Worm (Caenorhabditis elegans) whole organism, L1 larva: ENCODE data around the gene srd-2.

Source experiments
- C04F5.9 ChIP-seq: sonication (generic microtip); optimal IDR thresholded peaks from 2 replicates; lab custom pipeline; 2016; ENCODE audit warnings: missing genetic modification characterization, missing compliant biosample characterization
- C16A3.4 ChIP-seq: fragments of 150-350 bp; optimal IDR thresholded peaks from 2 replicates; lab custom pipeline; 2014; ENCODE audit warnings: missing biosample characterization, missing genetic modification characterization
- F16B12.6 ChIP-seq: fragments of 150-350 bp; optimal IDR thresholded peaks from 2 replicates; lab custom pipeline; 2014; ENCODE audit warnings: missing biosample characterization, missing genetic modification characterization
- Y116A8C.19 ChIP-seq: sonication (generic microtip); optimal IDR thresholded peaks from 2 replicates; lab custom pipeline; 2016; ENCODE audit warnings: missing compliant biosample characterization, missing genetic modification characterization, borderline replicate concordance
- aha-1 ChIP-seq: fragments of 150-350 bp; optimal IDR thresholded peaks from 2 replicates; lab custom pipeline; 2014; ENCODE audit warnings: missing biosample characterization, missing genetic modification characterization
- blmp-1 ChIP-seq: fragments of 150-350 bp; optimal IDR thresholded peaks from 2 replicates; lab custom pipeline; 2014; ENCODE audit warnings: missing biosample characterization, missing genetic modification characterization
- ceh-63 ChIP-seq: fragments of 200-800 bp; sonication (Bioruptor generic); optimal IDR thresholded peaks from 2 replicates; lab custom pipeline; 2018; ENCODE audit warnings: mild to moderate bottlenecking, missing genetic modification characterization, missing compliant biosample characterization
- ceh-82 ChIP-seq, 3 experiments: fragments of 150-350 bp in 1 of 3; sonication (generic microtip) in 2 of 3; optimal IDR thresholded peaks; 2 replicates each; lab custom pipeline; 2014 to 2017; ENCODE audit warnings: missing biosample characterization in 3 of 3, missing genetic modification characterization in 3 of 3
- ceh-90 ChIP-seq: sonication (generic microtip); optimal IDR thresholded peaks from 2 replicates; lab custom pipeline; 2016; ENCODE audit warnings: missing genetic modification characterization, missing compliant biosample characterization
- dpl-1 ChIP-seq, 3 experiments: fragments of 150-350 bp in 2 of 3; sonication (generic microtip) in 1 of 3; optimal IDR thresholded peaks; 2 replicates each; lab custom pipeline; 2014 to 2017; ENCODE audit warnings: missing biosample characterization in 3 of 3, missing genetic modification characterization in 3 of 3, missing genetic modification reagents in 3 of 3
- dsc-1 ChIP-seq: sonication (generic microtip); optimal IDR thresholded peaks from 2 replicates; lab custom pipeline; 2016; ENCODE audit warnings: mild to moderate bottlenecking, missing genetic modification characterization, missing compliant biosample characterization
- efl-1 ChIP-seq, 4 experiments: fragments of 150-350 bp; optimal IDR thresholded peaks in 3 of 4; peaks in 1 of 4; 1 replicate in 1 of 4; 2 replicates in 3 of 4; lab custom pipeline; 2014; ENCODE audit warnings: missing biosample characterization in 2 of 4, missing genetic modification characterization in 2 of 4, missing genetic modification reagents in 2 of 4
- egl-13 ChIP-seq: sonication (generic microtip); optimal IDR thresholded peaks from 2 replicates; lab custom pipeline; 2016; ENCODE audit warnings: missing genotype, missing genetic modification reagents, missing genetic modification characterization, missing compliant biosample characterization
- elt-3 ChIP-seq, 6 experiments: fragments of 150-350 bp in 1 of 6; sonication (generic microtip); optimal IDR thresholded peaks; 2 replicates each; lab custom pipeline; 2017 to 2018; ENCODE audit warnings: missing biosample characterization in 6 of 6, missing genetic modification characterization in 6 of 6, inconsistent platforms in 1 of 6
- fkh-10 ChIP-seq: sonication (generic microtip); optimal IDR thresholded peaks from 2 replicates; lab custom pipeline; 2017; ENCODE audit warnings: missing biosample characterization, missing genetic modification reagents, missing genetic modification characterization
- fkh-4 ChIP-seq: sonication (generic microtip); optimal IDR thresholded peaks from 2 replicates; lab custom pipeline; 2016; ENCODE audit warnings: missing compliant biosample characterization, missing genetic modification characterization, borderline replicate concordance
- fkh-8 ChIP-seq: sonication (generic microtip); optimal IDR thresholded peaks from 2 replicates; lab custom pipeline; 2016; ENCODE audit warnings: mild to moderate bottlenecking, missing genetic modification characterization, missing compliant biosample characterization
- irx-1 ChIP-seq: sonication (generic microtip); optimal IDR thresholded peaks from 2 replicates; lab custom pipeline; 2016; ENCODE audit warnings: missing genetic modification characterization, missing compliant biosample characterization
- isw-1 ChIP-seq: fragments of 200-800 bp; sonication (Bioruptor generic); IDR thresholded peaks from 2 replicates; pipeline ENCODE4 v1.3.6; 2022; ENCODE audit warnings: missing genetic modification characterization, missing compliant biosample characterization
- lin-14 ChIP-seq: fragments of 200-800 bp; sonication (Bioruptor generic); optimal IDR thresholded peaks from 2 replicates; lab custom pipeline; 2018; ENCODE audit warnings: mild to moderate bottlenecking, missing genetic modification characterization, moderate library complexity, missing compliant biosample characterization
- lin-35 ChIP-seq, 2 experiments: fragments of 150-350 bp; optimal IDR thresholded peaks; 2 replicates each; lab custom pipeline; 2014; ENCODE audit warnings: missing biosample characterization in 2 of 2, missing genetic modification characterization in 2 of 2, missing genetic modification reagents in 2 of 2
- lin-39 ChIP-seq: fragments of 150-350 bp; optimal IDR thresholded peaks from 2 replicates; lab custom pipeline; 2014; ENCODE audit warnings: missing biosample characterization, missing genetic modification reagents, missing genetic modification characterization
- lir-3 ChIP-seq: sonication (generic microtip); optimal IDR thresholded peaks from 2 replicates; lab custom pipeline; 2016; ENCODE audit warnings: mild to moderate bottlenecking, missing genetic modification characterization, moderate library complexity, missing compliant biosample characterization; ENCODE audit not compliant: poor library complexity
- lsy-2 ChIP-seq, 2 experiments: fragments of 150-350 bp; optimal IDR thresholded peaks; 2 replicates each; lab custom pipeline; 2014; ENCODE audit warnings: missing biosample characterization in 2 of 2, missing genetic modification characterization in 2 of 2
- mab-9 ChIP-seq: fragments of 200-800 bp; sonication (Bioruptor generic); IDR thresholded peaks from 2 replicates; pipeline ENCODE4 v1.3.6; 2022; ENCODE audit warnings: missing genetic modification reagents, missing genetic modification characterization, missing compliant biosample characterization
- mdl-1 ChIP-seq, 2 experiments: fragments of 150-350 bp; optimal IDR thresholded peaks; 2 replicates each; lab custom pipeline; 2014 to 2017; ENCODE audit warnings: missing biosample characterization in 2 of 2, missing genetic modification characterization in 2 of 2, inconsistent platforms in 1 of 2
- mep-1 ChIP-seq: fragments of 150-350 bp; optimal IDR thresholded peaks from 2 replicates; lab custom pipeline; 2014; ENCODE audit warnings: missing biosample characterization, missing genetic modification characterization
- nhr-11 ChIP-seq: fragments of 150-350 bp; optimal IDR thresholded peaks from 2 replicates; lab custom pipeline; 2014; ENCODE audit warnings: missing biosample characterization, missing genetic modification characterization
- nhr-20 ChIP-seq: sonication (generic microtip); optimal IDR thresholded peaks from 2 replicates; lab custom pipeline; 2016; ENCODE audit warnings: mild to moderate bottlenecking, missing genetic modification characterization, missing compliant biosample characterization
- nhr-47 ChIP-seq: sonication (generic microtip); optimal IDR thresholded peaks from 2 replicates; lab custom pipeline; 2016; ENCODE audit warnings: mild to moderate bottlenecking, missing genetic modification characterization, moderate library complexity, missing compliant biosample characterization
- nhr-71 ChIP-seq: sonication (generic microtip); optimal IDR thresholded peaks from 2 replicates; lab custom pipeline; 2016; ENCODE audit warnings: mild to moderate bottlenecking, missing genetic modification characterization, moderate library complexity, missing compliant biosample characterization
- nhr-85 ChIP-seq: sonication (generic microtip); peaks from one replicate; lab custom pipeline; 2016; ENCODE audit warnings: missing genetic modification characterization, inconsistent platforms, missing compliant biosample characterization
- nhr-90 ChIP-seq: sonication (generic microtip); optimal IDR thresholded peaks from 2 replicates; lab custom pipeline; 2016; ENCODE audit warnings: mild to moderate bottlenecking, missing genetic modification characterization, missing compliant biosample characterization; ENCODE audit not compliant: poor library complexity
- pax-3 ChIP-seq: fragments of 200-800 bp; sonication (Bioruptor generic); optimal IDR thresholded peaks from 2 replicates; lab custom pipeline; 2018; ENCODE audit warnings: mild to moderate bottlenecking, missing genetic modification characterization, moderate library complexity, missing compliant biosample characterization
- pqm-1 ChIP-seq: sonication (generic microtip); optimal IDR thresholded peaks from 3 replicates; lab custom pipeline; 2017; ENCODE audit warnings: missing biosample characterization, missing genetic modification characterization
- rnt-1 ChIP-seq: sonication (generic microtip); optimal IDR thresholded peaks from 2 replicates; lab custom pipeline; 2016; ENCODE audit warnings: mild to moderate bottlenecking, missing genetic modification characterization, moderate library complexity, missing compliant biosample characterization
- skn-1 ChIP-seq: fragments of 150-350 bp; optimal IDR thresholded peaks from 2 replicates; lab custom pipeline; 2014; ENCODE audit warnings: missing biosample characterization, missing genetic modification characterization
- snpc-4 ChIP-seq: fragments of 150-350 bp; optimal IDR thresholded peaks from 2 replicates; lab custom pipeline; 2014; ENCODE audit warnings: missing biosample characterization, missing genetic modification characterization
- snu-23 ChIP-seq: sonication (generic microtip); optimal IDR thresholded peaks from 2 replicates; lab custom pipeline; 2016; ENCODE audit warnings: missing genetic modification characterization, missing compliant biosample characterization
- sox-4 ChIP-seq: sonication (generic microtip); optimal IDR thresholded peaks from 2 replicates; lab custom pipeline; 2016; ENCODE audit warnings: missing genetic modification characterization, missing compliant biosample characterization
- swsn-7 ChIP-seq: sonication (generic microtip); optimal IDR thresholded peaks from 2 replicates; lab custom pipeline; 2016; ENCODE audit warnings: missing genetic modification characterization, missing compliant biosample characterization
- unc-30 ChIP-seq: sonication (generic microtip); optimal IDR thresholded peaks from 2 replicates; lab custom pipeline; 2017; ENCODE audit warnings: missing biosample characterization, missing genetic modification characterization
- unc-86 ChIP-seq: sonication (generic microtip); optimal IDR thresholded peaks from 2 replicates; lab custom pipeline; 2016; ENCODE audit warnings: missing genetic modification characterization, missing compliant biosample characterization
- unc-98 ChIP-seq: fragments of 200-800 bp; sonication (Bioruptor generic); IDR thresholded peaks from 2 replicates; pipeline ENCODE4 v1.3.6; 2022; ENCODE audit warnings: missing genetic modification characterization, missing compliant biosample characterization
- xbp-1 ChIP-seq: sonication (generic microtip); optimal IDR thresholded peaks from 2 replicates; lab custom pipeline; 2016; ENCODE audit warnings: missing genetic modification characterization, missing compliant biosample characterization
- ztf-11 ChIP-seq, 2 experiments: sonication (generic microtip); optimal IDR thresholded peaks; 2 replicates each; lab custom pipeline; 2016 to 2017; ENCODE audit warnings: missing genetic modification characterization in 2 of 2, missing biosample characterization in 1 of 2, missing compliant biosample characterization in 1 of 2

srd-2 gene

ce11 chrII:10203765-10204164, 16.1 kb upstream of the srd-2 start:
- TF ChIP-seq blmp-1 (peak; percentile 95), unc-86 (tag; lab: Kevin White, UChicago) (no peak)

ce11 chrII:10203067-10203466, 15.4 kb upstream of the srd-2 start:
- no peak for TF ChIP-seq mab-9 (GFP tag; lab: Robert Waterston, UW)
- peak; percentile 46 for TF ChIP-seq nhr-71 (tag; lab: Kevin White, UChicago)
- TF ChIP-seq rnt-1 (tag; lab: Kevin White, UChicago), result peak; percentile 43
- no peak for TF ChIP-seq swsn-7
- peak; percentile 53 for TF ChIP-seq blmp-1
- peak; percentile 54 for TF ChIP-seq dsc-1

DNA sequence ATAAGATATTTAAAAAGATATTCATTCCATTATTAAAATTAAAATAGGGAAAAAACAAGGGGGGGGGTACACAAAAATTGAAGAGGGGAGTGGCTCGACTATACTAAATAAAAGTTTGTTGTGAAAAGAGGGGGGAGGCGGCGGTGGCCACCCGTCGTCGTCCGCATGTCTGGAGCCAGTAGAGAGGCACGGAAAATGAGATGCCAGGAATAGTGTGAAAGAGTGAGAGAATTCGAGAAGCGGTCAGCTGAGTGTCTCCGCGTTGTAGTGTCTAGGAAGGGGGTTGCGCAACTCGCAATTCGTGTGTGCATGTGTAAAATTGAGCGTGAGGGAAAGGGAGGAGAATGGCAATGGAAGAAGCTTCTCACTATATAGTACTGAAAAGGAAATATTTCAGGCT, 14.6 kb upstream of the srd-2 start:
- peak in 1 of 2 experiments; percentile 8 for TF ChIP-seq mdl-1 (tag; optimal IDR thresholded peaks at IDR 0.05; lab: Kevin White, UChicago)
- peak; percentile 27 for TF ChIP-seq dsc-1
- TF ChIP-seq fkh-10 (GFP tag; lab: Kevin White, UChicago), result no peak
- TF ChIP-seq elt-3 (tag; optimal IDR thresholded peaks at IDR 0.05; lab: Kevin White, UChicago), result no peak
- TF ChIP-seq ceh-63, result no peak
- TF ChIP-seq ceh-82 (tag; optimal IDR thresholded peaks at IDR 0.05; lab: Kevin White, UChicago), result peak in 1 of 3 experiments; percentile 27
- peak; percentile 26 for TF ChIP-seq nhr-11
- peak in 1 of 2 experiments; percentile 26 for TF ChIP-seq efl-1 (optimal IDR thresholded peaks at IDR 0.05; lab: Kevin White, UChicago)
- peak in 1 of 2 experiments; percentile 47 for TF ChIP-seq efl-1 (GFP tag; optimal IDR thresholded peaks at IDR 0.05 in 1 of 2; lab: Kevin White, UChicago)
- TF ChIP-seq nhr-71 (tag; lab: Kevin White, UChicago), result peak; percentile 5
- no peak for TF ChIP-seq snpc-4
- TF ChIP-seq lin-35 (GFP tag; optimal IDR thresholded peaks at IDR 0.05; lab: Kevin White, UChicago), result peak in 1 of 2 experiments; percentile 11
- TF ChIP-seq nhr-47 (tag; lab: Kevin White, UChicago), result peak; percentile 7
- peak; percentile 53 for TF ChIP-seq lin-14 (GFP tag; lab: Kevin White, UChicago)
- peak; percentile 41 for TF ChIP-seq rnt-1 (tag; lab: Kevin White, UChicago)

ce11 chrII:10200759-10201158, 13.1 kb upstream of the srd-2 start, which contains the start of gene arv-1:
arv-1 (minus strand) TSS chrII:10200823.
- peak; percentile 27 for TF ChIP-seq nhr-11
- no peak for TF ChIP-seq aha-1 (tag; lab: Kevin White, UChicago)
- TF ChIP-seq C16A3.4 (tag; lab: Kevin White, UChicago), result peak; percentile 50
- TF ChIP-seq ceh-90, result peak; percentile 82
- no peak for TF ChIP-seq lin-39 (tag; lab: Kevin White, UChicago)
- peak; percentile 61 for TF ChIP-seq swsn-7
- TF ChIP-seq unc-86 (tag; lab: Kevin White, UChicago), result peak; percentile 42
- no peak for TF ChIP-seq unc-30 (tag; lab: Kevin White, UChicago)
- TF ChIP-seq sox-4, result peak; percentile 36
- TF ChIP-seq nhr-85 (tag; lab: Kevin White, UChicago), result peak; percentile 67
- TF ChIP-seq pqm-1 (tag; lab: Kevin White, UChicago), result no peak
- peak; percentile 89 for TF ChIP-seq lir-3
- no peak for TF ChIP-seq Y116A8C.19 (tag; lab: Kevin White, UChicago)
- TF ChIP-seq C04F5.9 (tag; lab: Kevin White, UChicago), result peak; percentile 52
- TF ChIP-seq mep-1 (tag; lab: Kevin White, UChicago), result peak; percentile 63
- peak in 1 of 2 experiments; percentile 78 for TF ChIP-seq ztf-11 (tag; optimal IDR thresholded peaks at IDR 0.05; lab: Kevin White, UChicago)
- TF ChIP-seq lin-14 (GFP tag; lab: Kevin White, UChicago), result peak; percentile 78
- TF ChIP-seq nhr-90 (tag; lab: Kevin White, UChicago), result peak; percentile 81
- peak; percentile 72 for TF ChIP-seq pax-3
- peak; percentile 79 for TF ChIP-seq fkh-4 (tag; lab: Kevin White, UChicago)
- peak; percentile 71 for TF ChIP-seq nhr-20
- peak; percentile 74 for TF ChIP-seq egl-13 (tag; lab: Kevin White, UChicago)
- peak; percentile 58 for TF ChIP-seq fkh-8 (tag; lab: Kevin White, UChicago)
- TF ChIP-seq snu-23 (GFP tag; lab: Kevin White, UChicago), result peak; percentile 70
- TF ChIP-seq isw-1, result peak; percentile 43
- peak; percentile 31 for TF ChIP-seq F16B12.6 (tag; lab: Kevin White, UChicago)
- peak; percentile 72 for TF ChIP-seq xbp-1 (tag; lab: Kevin White, UChicago)
- TF ChIP-seq unc-98 (GFP tag; lab: Robert Waterston, UW), result no peak; the same call in 1 of the 2 replicates
- peak; percentile 51 to 72 (median 70) for TF ChIP-seq dpl-1 (GFP tag; optimal IDR thresholded peaks at IDR 0.05; lab: Kevin White, UChicago)
- TF ChIP-seq nhr-71 (tag; lab: Kevin White, UChicago), result peak; percentile 79
- peak; percentile 75 for TF ChIP-seq irx-1 (tag; lab: Kevin White, UChicago)
- TF ChIP-seq lsy-2 (tag; optimal IDR thresholded peaks at IDR 0.05; lab: Kevin White, UChicago), result peak; percentile 82 to 83
- TF ChIP-seq skn-1, result peak; percentile 5
